Fruit fly (Drosophila melanogaster) whole organism, embryonic: ENCODE results near the gene CG9586.
A peak's percentile ranks its signal among the peaks of the same experiment; 100 is the strongest.

Source experiments
- CG1233 ChIP-seq: fragments of 200-800 bp; sonication (Bioruptor generic); optimal IDR thresholded peaks from 4 replicates; lab custom pipeline; 2018; ENCODE audit warnings: missing biosample characterization, mild to moderate bottlenecking, missing genetic modification characterization
- CG13123 ChIP-seq: fragments of 200-800 bp; sonication (Bioruptor generic); optimal IDR thresholded peaks from 2 replicates; lab custom pipeline; 2016; ENCODE audit warnings: missing biosample characterization, missing genetic modification characterization
- CG4820 ChIP-seq: fragments of 200-800 bp; sonication (Bioruptor generic); optimal IDR thresholded peaks from 3 replicates; lab custom pipeline; 2016; ENCODE audit warnings: missing biosample characterization, missing genetic modification characterization
- CG7271 ChIP-seq: fragments of 200-800 bp; sonication (Bioruptor generic); optimal IDR thresholded peaks from 2 replicates; lab custom pipeline; 2018; ENCODE audit warnings: missing biosample characterization, mild to moderate bottlenecking, missing genetic modification characterization, moderate library complexity
- Nf-YC ChIP-seq: fragments of 200-800 bp; optimal IDR thresholded peaks from 3 replicates; lab custom pipeline; 2019; ENCODE audit warnings: missing biosample characterization, mild to moderate bottlenecking, missing genetic modification characterization, moderate library complexity
- org-1 ChIP-seq: fragments of 200-800 bp; sonication (Bioruptor generic); optimal IDR thresholded peaks from 2 replicates; lab custom pipeline; 2017; ENCODE audit warnings: missing biosample characterization, missing genetic modification characterization
- psq ChIP-seq: fragments of 200-800 bp; sonication (Bioruptor generic); optimal IDR thresholded peaks from 2 replicates; lab custom pipeline; 2017; ENCODE audit warnings: missing biosample characterization, missing genetic modification characterization
- ro ChIP-seq: fragments of 200-800 bp; sonication (Bioruptor generic); IDR thresholded peaks from 2 replicates; pipeline ENCODE4 v1.3.6; 2022; ENCODE audit warnings: missing biosample characterization, missing genetic modification characterization

DNA sequence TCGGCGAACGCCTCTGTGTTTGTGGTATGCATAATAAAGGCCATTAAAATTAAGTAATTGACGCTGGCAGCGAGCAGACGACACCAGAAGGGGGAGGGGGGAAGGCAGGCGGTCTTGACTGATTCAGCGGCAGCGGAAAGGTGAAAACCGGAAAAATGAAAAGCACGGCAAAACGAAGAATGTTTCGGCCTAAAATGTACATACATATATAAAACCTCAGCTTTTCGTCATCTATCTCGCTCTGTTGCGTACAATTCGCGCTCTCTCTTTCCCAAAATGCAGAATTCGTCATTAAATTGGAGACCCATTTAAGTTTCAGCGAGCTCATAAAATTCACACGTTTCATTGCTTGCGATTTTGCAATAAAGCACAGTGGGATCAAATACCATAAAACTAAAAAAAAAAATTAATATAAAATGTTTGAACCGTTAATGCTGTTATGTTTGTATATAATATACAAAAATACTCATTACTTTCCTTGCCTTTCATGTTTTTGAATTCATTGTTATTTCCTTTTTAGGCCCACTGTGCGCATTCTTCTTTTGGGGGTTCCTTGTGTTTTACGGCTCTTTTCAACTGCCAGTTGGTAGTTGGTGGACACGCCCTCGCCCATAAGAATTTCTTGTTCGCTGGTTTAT lies 1.8 kb upstream of the CG9586 start:
- TF ChIP-seq psq (GFP tag; lab: Kevin White, UChicago): no peak
- peak; percentile 44 for TF ChIP-seq org-1 (GFP tag; lab: Kevin White, UChicago)
- no peak for TF ChIP-seq ro (GFP tag; lab: Robert Waterston, UW)
- peak; percentile 62 for TF ChIP-seq CG4820 (GFP tag; lab: Kevin White, UChicago)
- peak; percentile 19 for TF ChIP-seq Nf-YC
- TF ChIP-seq CG7271 (tag; lab: Kevin White, UChicago): peak; percentile 54
- peak; percentile 27 for TF ChIP-seq CG1233 (GFP tag; lab: Kevin White, UChicago)
- TF ChIP-seq CG13123 (GFP tag; lab: Kevin White, UChicago): no peak
